Worm (Caenorhabditis elegans): ENCODE data around the gene rpl-39.
A peak's percentile ranks its signal among the peaks of the same experiment; 100 is the strongest.

rpl-39 gene

DNA sequence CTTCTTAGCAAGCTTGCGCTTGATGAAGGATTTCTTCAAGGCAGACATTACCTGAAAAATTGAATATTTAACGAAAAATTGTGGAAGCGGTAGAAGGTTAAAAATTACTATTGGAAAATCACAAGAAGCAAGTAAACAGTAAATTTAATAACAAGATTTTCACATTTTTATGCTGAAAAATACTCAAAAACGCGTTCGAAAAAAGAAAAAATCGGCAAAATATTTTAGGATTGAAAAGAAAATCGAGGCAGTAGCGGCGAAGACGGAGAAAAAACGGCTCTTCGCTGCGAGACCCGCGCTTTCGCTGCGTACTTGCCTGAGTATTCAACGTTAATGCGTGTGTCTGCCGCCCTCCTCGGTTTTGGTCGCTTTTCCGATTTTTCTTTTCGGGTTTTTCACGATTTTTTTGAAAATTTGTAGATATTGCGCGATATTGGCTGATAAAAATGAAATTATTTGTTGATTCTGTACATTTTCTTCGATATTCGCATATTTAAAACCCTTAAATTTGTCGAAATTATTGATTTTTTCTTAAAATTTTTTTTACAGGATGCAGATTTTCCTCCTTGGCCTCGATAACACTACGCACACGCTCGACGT, at the start of gene rpl-39, which contains the start of gene rps-30:
TSS of gene rpl-39 (minus strand) at position 51 of the 600 bp plus-strand sequence.
TSS of gene rps-30 (plus strand) at position 550 of the 600 bp plus-strand sequence.
- TF ChIP-seq unc-55 (GFP tag; optimal IDR thresholded peaks at IDR 0.05) (peak; percentile 98), lin-13 (GFP tag; optimal IDR thresholded peaks at IDR 0.05) (peak; percentile 78), nhr-25 (tag; optimal IDR thresholded peaks at IDR 0.05) (peak; percentile 78), blmp-1 (tag; optimal IDR thresholded peaks at IDR 0.05; ENCODE audit: insufficient read depth) (peak; percentile 66), R02D3.7 (tag; optimal IDR thresholded peaks at IDR 0.05) (peak; percentile 59), unc-62 (GFP tag; optimal IDR thresholded peaks at IDR 0.05) (no peak), sem-4 (tag; optimal IDR thresholded peaks at IDR 0.05) (no peak), ceh-16 (tag; optimal IDR thresholded peaks at IDR 0.05) (peak; percentile 86), mdl-1 (tag; optimal IDR thresholded peaks at IDR 0.05) (no peak), sma-3 (GFP tag; optimal IDR thresholded peaks at IDR 0.05) (peak; percentile 69), nhr-129 (tag; optimal IDR thresholded peaks at IDR 0.05) (peak; percentile 88), fos-1 (tag; optimal IDR thresholded peaks at IDR 0.05) (peak; percentile 73), egl-27 (tag; optimal IDR thresholded peaks at IDR 0.05) (peak; percentile 47), zag-1 (tag; optimal IDR thresholded peaks at IDR 0.05) (peak; percentile 50), nhr-12 (tag; optimal IDR thresholded peaks at IDR 0.05) (no peak), ceh-82 (tag; optimal IDR thresholded peaks at IDR 0.05) (peak; percentile 56), nhr-21 (tag; optimal IDR thresholded peaks at IDR 0.05) (peak; percentile 73), gmeb-1 (tag; optimal IDR thresholded peaks at IDR 0.05) (peak; percentile 84), mab-5 (tag; optimal IDR thresholded peaks at IDR 0.05) (peak; percentile 69), F13H6.1 (tag; optimal IDR thresholded peaks at IDR 0.05) (peak; percentile 75), crh-2 (tag; optimal IDR thresholded peaks at IDR 0.05) (peak; percentile 83), snpc-4 (tag; optimal IDR thresholded peaks at IDR 0.05) (peak; percentile 42), C34F6.9 (tag; optimal IDR thresholded peaks at IDR 0.05) (peak; percentile 87), sma-9 (GFP tag; optimal IDR thresholded peaks at IDR 0.05) (peak; percentile 80), sma-9 (tag; optimal IDR thresholded peaks at IDR 0.05) (no peak), lin-11 (tag; optimal IDR thresholded peaks at IDR 0.05) (peak; percentile 81), Y55F3AM.14 (GFP tag; optimal IDR thresholded peaks at IDR 0.05) (no peak), ZK546.5 (tag; optimal IDR thresholded peaks at IDR 0.05) (peak; percentile 48), skn-1 (tag; optimal IDR thresholded peaks at IDR 0.05) (no peak), lsy-2 (tag; optimal IDR thresholded peaks at IDR 0.05) (peak; percentile 68 to 92)

DNA sequence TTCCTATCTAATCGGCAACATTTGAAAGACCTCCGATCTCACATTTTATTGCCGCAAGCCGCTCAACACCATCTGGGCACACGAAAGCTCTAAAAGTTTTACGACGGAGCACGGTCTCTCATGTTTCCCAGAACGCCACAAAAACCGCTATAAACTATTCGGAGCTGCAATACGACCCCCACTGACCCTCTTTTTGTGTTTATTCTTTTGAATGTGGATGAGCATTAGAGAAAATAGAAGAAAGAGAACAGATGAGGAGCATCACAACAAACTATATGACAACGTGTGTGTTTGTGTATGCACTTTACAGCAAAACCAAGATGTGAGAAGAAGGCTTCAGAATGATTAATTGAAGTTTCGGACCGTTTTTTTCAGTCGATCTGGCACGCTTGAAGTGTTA, 48.3 kb upstream of the rpl-39 start:
- no peak for TF ChIP-seq mbf-1 (tag; optimal IDR thresholded peaks at IDR 0.05)
- no peak for TF ChIP-seq ceh-82 (tag; optimal IDR thresholded peaks at IDR 0.05)
- TF ChIP-seq gmeb-1 (tag; optimal IDR thresholded peaks at IDR 0.05): no peak
- TF ChIP-seq C34F6.9 (tag; optimal IDR thresholded peaks at IDR 0.05): no peak
- TF ChIP-seq elt-1 (tag; optimal IDR thresholded peaks at IDR 0.05): no peak
- TF ChIP-seq nhr-25 (tag; optimal IDR thresholded peaks at IDR 0.05): no peak
- no peak for TF ChIP-seq ztf-4 (tag; optimal IDR thresholded peaks at IDR 0.05)
- no peak for TF ChIP-seq nhr-10 (tag; optimal IDR thresholded peaks at IDR 0.05)
- TF ChIP-seq unc-55 (GFP tag; optimal IDR thresholded peaks at IDR 0.05): no peak
- no peak for TF ChIP-seq fos-1 (tag; optimal IDR thresholded peaks at IDR 0.05)
- no peak for TF ChIP-seq nhr-77 (tag; optimal IDR thresholded peaks at IDR 0.05)
- TF ChIP-seq nhr-6 (tag; optimal IDR thresholded peaks at IDR 0.05): no peak
- TF ChIP-seq sma-9 (GFP tag; optimal IDR thresholded peaks at IDR 0.05): no peak
- no peak for TF ChIP-seq sma-9 (tag; optimal IDR thresholded peaks at IDR 0.05)
- TF ChIP-seq unc-39 (tag; optimal IDR thresholded peaks at IDR 0.05): no peak
- no peak for TF ChIP-seq sem-4 (tag; optimal IDR thresholded peaks at IDR 0.05)
- TF ChIP-seq snpc-4 (tag; optimal IDR thresholded peaks at IDR 0.05): no peak

DNA sequence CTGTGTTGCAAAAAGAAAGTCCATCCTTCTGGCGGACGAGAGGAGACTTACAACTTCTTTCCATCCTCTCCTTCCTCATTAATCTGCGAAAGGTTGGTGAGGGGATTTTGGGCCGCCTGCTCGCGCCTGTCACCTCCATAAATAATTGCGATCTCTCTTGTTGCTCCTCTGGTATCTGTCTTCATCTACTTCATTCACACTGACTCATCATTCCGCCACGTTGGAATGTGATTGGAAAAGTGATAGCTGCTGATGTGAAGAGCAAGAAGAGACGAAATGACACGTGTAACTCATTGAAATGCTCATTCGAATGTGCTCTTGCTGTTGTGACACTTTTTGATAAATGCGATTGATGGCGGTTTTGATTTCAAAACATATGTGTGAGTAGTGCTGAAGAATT, 46.8 kb upstream of the rpl-39 start:
- TF ChIP-seq nhr-10 (tag; optimal IDR thresholded peaks at IDR 0.05): no peak
- peak; percentile 32 for TF ChIP-seq sma-9 (GFP tag; optimal IDR thresholded peaks at IDR 0.05)
- TF ChIP-seq sma-9 (tag; optimal IDR thresholded peaks at IDR 0.05): no peak
- TF ChIP-seq mab-5 (tag; optimal IDR thresholded peaks at IDR 0.05): peak; percentile 56
- TF ChIP-seq lin-11 (tag; optimal IDR thresholded peaks at IDR 0.05): no peak
- TF ChIP-seq ceh-16 (tag; optimal IDR thresholded peaks at IDR 0.05): no peak
- TF ChIP-seq nhr-6 (tag; optimal IDR thresholded peaks at IDR 0.05): no peak
- no peak for TF ChIP-seq nhr-25 (tag; optimal IDR thresholded peaks at IDR 0.05)
- peak; percentile 60 for TF ChIP-seq crh-2 (tag; optimal IDR thresholded peaks at IDR 0.05)
- peak; percentile 37 for TF ChIP-seq C34F6.9 (tag; optimal IDR thresholded peaks at IDR 0.05)
- peak; percentile 19 for TF ChIP-seq egl-27 (tag; optimal IDR thresholded peaks at IDR 0.05)
- TF ChIP-seq R02D3.7 (tag; optimal IDR thresholded peaks at IDR 0.05): no peak
- peak in 1 of 2 experiments; percentile 57 for TF ChIP-seq lsy-2 (tag; optimal IDR thresholded peaks at IDR 0.05)
- peak; percentile 82 for TF ChIP-seq F13H6.1 (tag; optimal IDR thresholded peaks at IDR 0.05)
- TF ChIP-seq nhr-11 (tag; optimal IDR thresholded peaks at IDR 0.05): no peak
- TF ChIP-seq nhr-237 (tag; optimal IDR thresholded peaks at IDR 0.05): no peak
- TF ChIP-seq unc-62 (GFP tag; optimal IDR thresholded peaks at IDR 0.05): peak; percentile 8
- peak; percentile 84 for TF ChIP-seq nhr-129 (tag; optimal IDR thresholded peaks at IDR 0.05)
- TF ChIP-seq zag-1 (tag; optimal IDR thresholded peaks at IDR 0.05): no peak
- no peak for TF ChIP-seq lin-13 (GFP tag; optimal IDR thresholded peaks at IDR 0.05)
- no peak for TF ChIP-seq mbf-1 (tag; optimal IDR thresholded peaks at IDR 0.05)
- no peak for TF ChIP-seq nhr-12 (tag; optimal IDR thresholded peaks at IDR 0.05)
- no peak for TF ChIP-seq ztf-1 (GFP tag; conservative IDR thresholded peaks at IDR 0.05)
- TF ChIP-seq skn-1 (tag; optimal IDR thresholded peaks at IDR 0.05): no peak

All from whole organism, L2 larva.